Comparison of ENCODE assay signal across 3 worm cellular contexts in genomic region chrV:4624717-4625116, ce11.
TF ChIP-seq lines count a peak whose summit lies in the region.

No protein-coding gene starts in this region.

TF ChIP-seq in whole organism, L3 larva, 47 proteins besides CTCF, POLR2A, EP300 and RAD21:
- no peak for TF ChIP-seq ceh-28 (tag; optimal IDR thresholded peaks at IDR 0.05; lab: Kevin White, UChicago)
- TF ChIP-seq nfya-1 (tag; optimal IDR thresholded peaks at IDR 0.05; lab: Kevin White, UChicago; ENCODE audit: insufficient read depth), result peak; percentile 98

TF ChIP-seq in whole organism, late embryonic, 69 proteins besides CTCF, POLR2A, EP300 and RAD21:
- peak; percentile 90 for TF ChIP-seq nfya-1 (tag; optimal IDR thresholded peaks at IDR 0.05; lab: Kevin White, UChicago)
- no peak for TF ChIP-seq sdc-2 (tag; optimal IDR thresholded peaks at IDR 0.05; lab: Kevin White, UChicago)
- no peak for TF ChIP-seq lin-11 (tag; optimal IDR thresholded peaks at IDR 0.05; lab: Kevin White, UChicago)

TF ChIP-seq in whole organism, young adult, 124 proteins besides CTCF, POLR2A, EP300 and RAD21:
- TF ChIP-seq F39B2.1 (GFP tag; IDR thresholded peaks at IDR 0.05; lab: Robert Waterston, UW), result no peak
- peak; percentile 75 for TF ChIP-seq nfyb-1 (GFP tag; IDR thresholded peaks at IDR 0.05; lab: Robert Waterston, UW)
